Fruit fly (Drosophila melanogaster): ENCODE data around the gene Gnpnat.

The Gnpnat gene

dm6 chr3R:29773833-29774324 lies 35.8 kb downstream of the Gnpnat start (continued):
- peak; percentile 74 for TF ChIP-seq bcd (GFP tag; optimal IDR thresholded peaks at IDR 0.05)
- no peak for TF ChIP-seq pan (optimal IDR thresholded peaks at IDR 0.05)
- TF ChIP-seq pan (GFP tag; optimal IDR thresholded peaks at IDR 0.05 in 1 of 2, IDR thresholded peaks at IDR 0.05 in 1 of 2): peak in 1 of 2 experiments; percentile 52
- TF ChIP-seq jing (GFP tag; optimal IDR thresholded peaks at IDR 0.05): peak; percentile 52
- peak; percentile 56 for TF ChIP-seq CG7556 (GFP tag; optimal IDR thresholded peaks at IDR 0.05)
- TF ChIP-seq Atf6 (GFP tag; IDR thresholded peaks at IDR 0.05): peak; percentile 63
- 0 out of 2 replicates have a peak, but pooled peaks have one; percentile 28 for TF ChIP-seq CG11085 (GFP tag; IDR thresholded peaks at IDR 0.05)
- TF ChIP-seq ro (GFP tag; IDR thresholded peaks at IDR 0.05): no peak
- TF ChIP-seq Scr (GFP tag; IDR thresholded peaks at IDR 0.05; ENCODE audit: partially characterized antibody): no peak
- peak; percentile 64 for TF ChIP-seq slou (GFP tag; optimal IDR thresholded peaks at IDR 0.05)
- TF ChIP-seq CG4282 (GFP tag; optimal IDR thresholded peaks at IDR 0.05): peak; percentile 57
- TF ChIP-seq CG14014 (GFP tag; IDR thresholded peaks at IDR 0.05): peak; percentile 75
- TF ChIP-seq CG1602 (GFP tag; optimal IDR thresholded peaks at IDR 0.05): peak; percentile 66
- peak; percentile 55 for TF ChIP-seq crc (GFP tag; optimal IDR thresholded peaks at IDR 0.05)
- peak; percentile 68; the same call in 2 of the 3 replicates for TF ChIP-seq CG11456 (GFP tag; IDR thresholded peaks at IDR 0.05)
- peak; percentile 51 for TF ChIP-seq ap (GFP tag; IDR thresholded peaks at IDR 0.05)
- peak; percentile 75 for TF ChIP-seq Hsf (GFP tag; optimal IDR thresholded peaks at IDR 0.05)
- TF ChIP-seq tin (GFP tag; optimal IDR thresholded peaks at IDR 0.05): peak; percentile 68
- TF ChIP-seq CG11560 (tag; IDR thresholded peaks at IDR 0.05): peak; percentile 73
- TF ChIP-seq gsb (GFP tag; IDR thresholded peaks at IDR 0.05): peak; percentile 74
- TF ChIP-seq CG17361 (GFP tag; IDR thresholded peaks at IDR 0.05): peak; percentile 80
- peak; percentile 61 for TF ChIP-seq CG8089 (GFP tag; optimal IDR thresholded peaks at IDR 0.05)
- TF ChIP-seq sqz (GFP tag; optimal IDR thresholded peaks at IDR 0.05): no peak
- TF ChIP-seq scrt (GFP tag; optimal IDR thresholded peaks at IDR 0.05): peak; percentile 47
- TF ChIP-seq Dek (tag; optimal IDR thresholded peaks at IDR 0.05): peak; percentile 71
- TF ChIP-seq CG10209 (GFP tag; optimal IDR thresholded peaks at IDR 0.05): peak; percentile 72
- peak; percentile 18 for TF ChIP-seq CG3407 (GFP tag; optimal IDR thresholded peaks at IDR 0.05)
- TF ChIP-seq CG12659 (GFP tag; optimal IDR thresholded peaks at IDR 0.05): peak; percentile 76
- TF ChIP-seq Elba2 (GFP tag; optimal IDR thresholded peaks at IDR 0.05): peak; percentile 67
- TF ChIP-seq pros (GFP tag; optimal IDR thresholded peaks at IDR 0.05): no peak
- TF ChIP-seq Drgx (GFP tag; IDR thresholded peaks at IDR 0.05): peak; percentile 71
- TF ChIP-seq crol (GFP tag; IDR thresholded peaks at IDR 0.05): no peak
- peak; percentile 27 for TF ChIP-seq grn (GFP tag; optimal IDR thresholded peaks at IDR 0.05)
- TF ChIP-seq CG1529 (GFP tag; optimal IDR thresholded peaks at IDR 0.05): peak; percentile 32
- peak; percentile 56; the same call in 1 of the 2 replicates for TF ChIP-seq MBD-R2 (GFP tag; IDR thresholded peaks at IDR 0.05)
- TF ChIP-seq aop (GFP tag; IDR thresholded peaks at IDR 0.05): no peak
- TF ChIP-seq br (optimal IDR thresholded peaks at IDR 0.05): no peak
- TF ChIP-seq ham (GFP tag; IDR thresholded peaks at IDR 0.05): peak; percentile 69; the same call in 1 of the 2 replicates
- TF ChIP-seq grau (tag; optimal IDR thresholded peaks at IDR 0.05): peak; percentile 87
- no peak for TF ChIP-seq corto (GFP tag; optimal IDR thresholded peaks at IDR 0.05)
- TF ChIP-seq tgo (GFP tag; IDR thresholded peaks at IDR 0.05): peak; percentile 80
- TF ChIP-seq Max (GFP tag; optimal IDR thresholded peaks at IDR 0.05): peak; percentile 57
- 0 out of 3 replicates have a peak, but pooled peaks have one; percentile 30 for TF ChIP-seq otp (GFP tag; IDR thresholded peaks at IDR 0.05)
- TF ChIP-seq Med (GFP tag): peak; percentile 96
- TF ChIP-seq lbe (GFP tag; optimal IDR thresholded peaks at IDR 0.05): no peak
- TF ChIP-seq CG16863 (GFP tag; optimal IDR thresholded peaks at IDR 0.05): peak; percentile 68
- no peak; the same call in 1 of the 2 replicates for TF ChIP-seq CG8765 (GFP tag; IDR thresholded peaks at IDR 0.05)
- TF ChIP-seq CG1233 (GFP tag; optimal IDR thresholded peaks at IDR 0.05): peak; percentile 69
- TF ChIP-seq Bdp1 (GFP tag; optimal IDR thresholded peaks at IDR 0.05): peak; percentile 54
- peak; percentile 61 for TF ChIP-seq Hr3 (GFP tag; optimal IDR thresholded peaks at IDR 0.05)
- peak; percentile 76 for TF ChIP-seq Meics (GFP tag; optimal IDR thresholded peaks at IDR 0.05)
- TF ChIP-seq CG9876 (GFP tag; optimal IDR thresholded peaks at IDR 0.05): no peak
